Worm (Caenorhabditis elegans) whole organism, L4/young adult: ENCODE data around the gene srh-288.

Experiments
- W03F9.2 ChIP-seq: fragments of 150-350 bp; optimal IDR thresholded peaks from 2 replicates; lab custom pipeline; 2014; ENCODE audit warnings: missing biosample characterization, missing genetic modification characterization
- dao-5 ChIP-seq: sonication (generic microtip); optimal IDR thresholded peaks from 2 replicates; lab custom pipeline; 2016; ENCODE audit warnings: missing genotype, missing genetic modification characterization, moderate library complexity, missing compliant biosample characterization
- him-1 ChIP-seq: sonication (generic microtip); optimal IDR thresholded peaks from 2 replicates; lab custom pipeline; 2016; ENCODE audit warnings: missing genotype, missing genetic modification reagents, missing genetic modification characterization, missing compliant biosample characterization

- TF ChIP-seq him-1 (tag; lab: Kevin White, UChicago), result no peak
- TF ChIP-seq W03F9.2 (tag; lab: Kevin White, UChicago), result no peak
- TF ChIP-seq dao-5 (tag; lab: Kevin White, UChicago), result no peak
Measured at ce11 chrV:17793986-17794385, 1.6 kb downstream of the srh-288 start, which contains the start of gene srh-289.
